Fruit fly (Drosophila melanogaster) whole organism, embryonic: Measurements from ENCODE around the gene CG13700.
A peak's percentile ranks its signal among the peaks of the same experiment; 100 is the strongest.

Experiments
- Abd-B ChIP-seq: fragments of 200-800 bp; sonication (Bioruptor generic); optimal IDR thresholded peaks from 2 replicates; lab custom pipeline; 2018; ENCODE audit warnings: missing biosample characterization, mild to moderate bottlenecking, missing genetic modification characterization, moderate library complexity
- Blimp-1 ChIP-seq: fragments of 200-800 bp; sonication (Bioruptor generic); optimal IDR thresholded peaks from 3 replicates; lab custom pipeline; 2018; ENCODE audit warnings: missing biosample characterization, missing genetic modification characterization, mild to moderate bottlenecking, moderate library complexity, missing genetic modification reagents
- CG10147 ChIP-seq: fragments of 200-800 bp; sonication (Bioruptor generic); optimal IDR thresholded peaks from 2 replicates; lab custom pipeline; 2019; ENCODE audit warnings: missing biosample characterization, mild to moderate bottlenecking, missing genetic modification characterization, moderate library complexity
- CG10979 ChIP-seq: fragments of 200-800 bp; sonication (Bioruptor generic); optimal IDR thresholded peaks from 2 replicates; lab custom pipeline; 2018; ENCODE audit warnings: missing biosample characterization, mild to moderate bottlenecking, missing genetic modification characterization, moderate library complexity
- CG11093 ChIP-seq: fragments of 200-800 bp; sonication (Bioruptor generic); IDR thresholded peaks from 3 replicates; pipeline ENCODE4 v1.3.6; 2022; ENCODE audit warnings: missing biosample characterization, missing genetic modification characterization
- CG11504 ChIP-seq: fragments of 200-800 bp; sonication (Bioruptor generic); optimal IDR thresholded peaks from 3 replicates; lab custom pipeline; 2019; ENCODE audit warnings: missing biosample characterization, mild to moderate bottlenecking, missing genetic modification characterization, moderate library complexity
- CG11695 ChIP-seq: fragments of 200-800 bp; sonication (Bioruptor generic); IDR thresholded peaks from 3 replicates; pipeline ENCODE4 v1.3.6; 2022; ENCODE audit warnings: missing biosample characterization, missing genetic modification characterization
- CG12769 ChIP-seq: fragments of 200-800 bp; sonication (Bioruptor generic); optimal IDR thresholded peaks from 2 replicates; lab custom pipeline; 2019; ENCODE audit warnings: missing biosample characterization, mild to moderate bottlenecking, missing genetic modification characterization, moderate library complexity
- CG14860 ChIP-seq: fragments of 200-800 bp; sonication (Bioruptor generic); IDR thresholded peaks from 3 replicates; pipeline ENCODE4 v1.3.6; 2022; ENCODE audit warnings: missing biosample characterization, missing genetic modification characterization; ENCODE audit not compliant: partially characterized antibody
- CG1529 ChIP-seq: fragments of 200-800 bp; sonication (Bioruptor generic); optimal IDR thresholded peaks from 3 replicates; lab custom pipeline; 2018; ENCODE audit warnings: missing biosample characterization, missing genetic modification characterization
- CG17361 ChIP-seq: fragments of 200-800 bp; sonication (Bioruptor generic); IDR thresholded peaks from 3 replicates; pipeline ENCODE4 v1.3.6; 2022; ENCODE audit warnings: missing biosample characterization, missing genetic modification characterization
- CG17568 ChIP-seq: fragments of 200-800 bp; sonication (Bioruptor generic); optimal IDR thresholded peaks from 2 replicates; lab custom pipeline; 2018; ENCODE audit warnings: missing biosample characterization, mild to moderate bottlenecking, missing genetic modification characterization, moderate library complexity
- CG18599 ChIP-seq: fragments of 200-800 bp; sonication (Bioruptor generic); optimal IDR thresholded peaks from 3 replicates; lab custom pipeline; 2017; ENCODE audit warnings: missing biosample characterization, missing genetic modification characterization, mild to moderate bottlenecking, moderate library complexity, missing genetic modification reagents
- CG2678 ChIP-seq: fragments of 200-800 bp; sonication (Bioruptor generic); optimal IDR thresholded peaks from 3 replicates; lab custom pipeline; 2019; ENCODE audit warnings: missing biosample characterization, mild to moderate bottlenecking, missing genetic modification characterization, moderate library complexity
- CG2712 ChIP-seq: fragments of 200-800 bp; optimal IDR thresholded peaks from 3 replicates; lab custom pipeline; 2019; ENCODE audit warnings: missing biosample characterization, mild to moderate bottlenecking, missing genetic modification characterization, moderate library complexity
- CG33557 ChIP-seq: fragments of 200-800 bp; sonication (Bioruptor generic); optimal IDR thresholded peaks from 2 replicates; lab custom pipeline; 2019; ENCODE audit warnings: missing biosample characterization, mild to moderate bottlenecking, missing genetic modification characterization, moderate library complexity
- CG3995 ChIP-seq: fragments of 200-800 bp; sonication (Bioruptor generic); optimal IDR thresholded peaks from 3 replicates; lab custom pipeline; 2016; ENCODE audit warnings: missing biosample characterization, missing genetic modification characterization
- CG4360 ChIP-seq: fragments of 200-800 bp; sonication (Bioruptor generic); IDR thresholded peaks from 2 replicates; pipeline ENCODE4 v1.3.6; 2022; ENCODE audit warnings: missing biosample characterization, missing genetic modification characterization
- CG6654 ChIP-seq: fragments of 200-800 bp; sonication (Bioruptor generic); optimal IDR thresholded peaks from 2 replicates; lab custom pipeline; 2017; ENCODE audit warnings: missing biosample characterization, mild to moderate bottlenecking, missing genetic modification characterization
- CG7987 ChIP-seq: fragments of 200-800 bp; sonication (Bioruptor generic); optimal IDR thresholded peaks from 2 replicates; lab custom pipeline; 2018; ENCODE audit warnings: missing biosample characterization, mild to moderate bottlenecking, missing genetic modification characterization, moderate library complexity
- CG9727 ChIP-seq: fragments of 200-800 bp; sonication (Bioruptor generic); optimal IDR thresholded peaks from 3 replicates; lab custom pipeline; 2017; ENCODE audit warnings: missing biosample characterization, mild to moderate bottlenecking, missing genetic modification characterization
- CoRest ChIP-seq: fragments of 200-800 bp; sonication (Bioruptor generic); optimal IDR thresholded peaks from 3 replicates; lab custom pipeline; 2018; ENCODE audit warnings: missing biosample characterization, mild to moderate bottlenecking, missing genetic modification characterization, moderate library complexity
- Kr ChIP-seq: fragments of 200-800 bp; sonication (Bioruptor generic); optimal IDR thresholded peaks from 2 replicates; lab custom pipeline; 2017; ENCODE audit warnings: missing biosample characterization, mild to moderate bottlenecking, missing genetic modification characterization
- MTF-1 ChIP-seq: fragments of 200-800 bp; sonication (Bioruptor generic); optimal IDR thresholded peaks from 2 replicates; lab custom pipeline; 2018; ENCODE audit warnings: missing biosample characterization, mild to moderate bottlenecking, missing genetic modification characterization, borderline replicate concordance
- Neu2 ChIP-seq: fragments of 200-800 bp; sonication (Bioruptor generic); optimal IDR thresholded peaks from 3 replicates; lab custom pipeline; 2016; ENCODE audit warnings: missing biosample characterization, missing genetic modification characterization, borderline replicate concordance
- Sry-β ChIP-seq: fragments of 200-800 bp; sonication (Bioruptor generic); optimal IDR thresholded peaks from 2 replicates; lab custom pipeline; 2018; ENCODE audit warnings: missing biosample characterization, mild to moderate bottlenecking, missing genetic modification characterization, moderate library complexity
- TFAM ChIP-seq: fragments of 200-800 bp; sonication (Bioruptor generic); optimal IDR thresholded peaks from 2 replicates; lab custom pipeline; 2017; ENCODE audit warnings: missing biosample characterization, missing genetic modification characterization, inconsistent platforms
- ab ChIP-seq: fragments of 200-800 bp; sonication (Bioruptor generic); optimal IDR thresholded peaks from 2 replicates; lab custom pipeline; 2016; ENCODE audit warnings: missing biosample characterization, missing genetic modification characterization
- abd-A ChIP-seq: fragments of 200-800 bp; sonication (Bioruptor generic); optimal IDR thresholded peaks from 3 replicates; lab custom pipeline; 2019; ENCODE audit warnings: missing biosample characterization, mild to moderate bottlenecking, missing genetic modification characterization, moderate library complexity
- amos ChIP-seq: fragments of 200-800 bp; sonication (Bioruptor generic); IDR thresholded peaks from 2 replicates; pipeline ENCODE4 v1.3.6; 2022; ENCODE audit warnings: missing biosample characterization, missing genetic modification characterization; ENCODE audit not compliant: partially characterized antibody
- ash1 ChIP-seq: fragments of 200-800 bp; sonication (Bioruptor generic); optimal IDR thresholded peaks from 2 replicates; lab custom pipeline; 2018; ENCODE audit warnings: missing biosample characterization, mild to moderate bottlenecking, missing genetic modification characterization
- bcd ChIP-seq: fragments of 200-800 bp; sonication (Bioruptor generic); optimal IDR thresholded peaks from 2 replicates; lab custom pipeline; 2017; ENCODE audit warnings: missing biosample characterization, mild to moderate bottlenecking, missing genetic modification characterization
- br ChIP-seq: fragments of >200 bp; optimal IDR thresholded peaks from 2 replicates; lab custom pipeline; 2017
- croc ChIP-seq: fragments of 200-800 bp; sonication (Bioruptor generic); conservative IDR thresholded peaks from 3 replicates; pipeline ENCODE4 v1.3.6; 2022; ENCODE audit warnings: missing biosample characterization, missing genetic modification characterization
- dysf ChIP-seq: fragments of 200-800 bp; sonication (Bioruptor generic); IDR thresholded peaks from 3 replicates; pipeline ENCODE4 v1.3.6; 2022; ENCODE audit warnings: missing biosample characterization, missing genetic modification characterization
- emc ChIP-seq: fragments of 200-800 bp; sonication (Bioruptor generic); optimal IDR thresholded peaks from 2 replicates; lab custom pipeline; 2016; ENCODE audit warnings: missing biosample characterization, missing genetic modification characterization
- en ChIP-seq: fragments of 200-800 bp; sonication (Bioruptor generic); optimal IDR thresholded peaks from 2 replicates; lab custom pipeline; 2016; ENCODE audit warnings: missing biosample characterization, missing genetic modification characterization
- fru ChIP-seq: fragments of >200 bp; optimal IDR thresholded peaks from 2 replicates; lab custom pipeline; 2017
- ham ChIP-seq: fragments of 200-800 bp; sonication (Bioruptor generic); IDR thresholded peaks from 2 replicates; pipeline ENCODE4 v1.3.6; 2022; ENCODE audit warnings: missing biosample characterization, missing genetic modification characterization
- ind ChIP-seq: fragments of 200-800 bp; sonication (Bioruptor generic); optimal IDR thresholded peaks from 3 replicates; lab custom pipeline; 2016; ENCODE audit warnings: missing biosample characterization, missing genetic modification characterization
- mld ChIP-seq: fragments of 200-800 bp; sonication (Bioruptor generic); IDR thresholded peaks from 3 replicates; pipeline ENCODE4 v1.3.6; 2022; ENCODE audit warnings: missing biosample characterization, missing genetic modification characterization; ENCODE audit not compliant: partially characterized antibody
- nerfin-1 ChIP-seq: fragments of 200-800 bp; sonication (Bioruptor generic); optimal IDR thresholded peaks from 3 replicates; lab custom pipeline; 2019; ENCODE audit warnings: missing biosample characterization, mild to moderate bottlenecking, missing genetic modification characterization, moderate library complexity
- org-1 ChIP-seq: fragments of 200-800 bp; sonication (Bioruptor generic); optimal IDR thresholded peaks from 2 replicates; lab custom pipeline; 2017; ENCODE audit warnings: missing biosample characterization, missing genetic modification characterization
- row ChIP-seq: fragments of 200-800 bp; sonication (Bioruptor generic); IDR thresholded peaks from 3 replicates; pipeline ENCODE4 v1.3.6; 2022; ENCODE audit warnings: missing biosample characterization, missing genetic modification characterization
- scrt ChIP-seq: fragments of 200-800 bp; sonication (Bioruptor generic); optimal IDR thresholded peaks from 2 replicates; lab custom pipeline; 2018; ENCODE audit warnings: missing biosample characterization, mild to moderate bottlenecking, missing genetic modification characterization, moderate library complexity
- tll ChIP-seq, 2 experiments: fragments of 200-800 bp in 1 of 2; fragments of >200 bp in 1 of 2; sonication (Bioruptor generic) in 1 of 2; optimal IDR thresholded peaks; 2 replicates each; lab custom pipeline; 2017 to 2019; ENCODE audit warnings: missing biosample characterization in 2 of 2, missing genetic modification characterization in 2 of 2, mild to moderate bottlenecking in 1 of 2, moderate library complexity in 1 of 2
- vvl ChIP-seq: fragments of 200-800 bp; sonication (Bioruptor generic); IDR thresholded peaks from 2 replicates; pipeline ENCODE4 v1.3.6; 2022; ENCODE audit warnings: missing biosample characterization, missing genetic modification characterization
- zen ChIP-seq: fragments of 200-800 bp; sonication (Bioruptor generic); optimal IDR thresholded peaks from 3 replicates; lab custom pipeline; 2018; ENCODE audit warnings: missing biosample characterization, mild to moderate bottlenecking, missing genetic modification characterization, moderate library complexity

CG13700 gene

DNA sequence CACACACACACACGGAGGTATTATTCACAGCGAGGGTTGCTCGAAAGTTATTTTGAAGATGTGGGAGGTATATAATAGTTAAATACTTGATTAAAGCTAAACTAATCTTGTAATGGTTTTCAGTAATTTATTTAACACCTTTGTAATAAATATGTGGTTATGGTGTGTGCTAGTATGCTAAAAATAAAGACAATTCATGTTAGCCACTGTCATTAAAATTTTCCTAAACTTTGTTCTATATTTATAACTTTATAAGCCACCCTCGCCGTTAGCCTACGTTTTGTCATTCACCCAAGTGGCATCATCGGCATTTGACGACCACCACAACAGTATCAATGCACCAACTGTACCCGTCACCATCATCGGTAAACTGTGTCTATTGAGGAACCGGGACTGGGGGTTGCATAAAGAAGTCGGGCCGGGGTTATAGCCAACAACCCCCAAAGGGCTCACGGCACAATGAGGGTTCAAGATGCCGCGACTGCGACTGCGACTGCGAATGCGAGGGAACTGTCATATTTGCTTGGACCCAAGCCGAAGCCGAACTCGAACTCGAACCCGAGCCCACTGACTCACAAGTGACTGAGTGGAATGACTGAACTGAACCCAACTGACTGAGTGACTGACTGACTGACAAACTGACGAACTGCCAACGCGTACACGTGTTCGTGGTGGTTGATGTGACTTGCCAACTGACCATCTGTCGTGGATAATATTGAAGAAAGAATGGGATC lies 28.6 kb downstream of the CG13700 start (continued):
- peak; percentile 33 for TF ChIP-seq scrt (GFP tag; lab: Kevin White, UChicago)
- no peak for TF ChIP-seq ab (GFP tag; lab: Kevin White, UChicago)
- peak; percentile 12 for TF ChIP-seq ind (GFP tag; lab: Kevin White, UChicago)
- TF ChIP-seq fru (lab: Kevin White, UChicago): no peak
- peak; percentile 62 for TF ChIP-seq CG17361
- TF ChIP-seq br (lab: Kevin White, UChicago): no peak
- no peak for TF ChIP-seq TFAM (GFP tag; lab: Kevin White, UChicago)
- TF ChIP-seq Kr (GFP tag; lab: Kevin White, UChicago): peak; percentile 11
- TF ChIP-seq CG2712 (tag; lab: Kevin White, UChicago): peak; percentile 80
- no peak for TF ChIP-seq Sry-β (GFP tag; lab: Kevin White, UChicago)
- no peak for TF ChIP-seq CG6654 (GFP tag; lab: Kevin White, UChicago)
- no peak for TF ChIP-seq MTF-1 (GFP tag; lab: Kevin White, UChicago)
- TF ChIP-seq CG33557 (GFP tag; lab: Kevin White, UChicago): peak; percentile 31
- TF ChIP-seq Blimp-1 (GFP tag; lab: Kevin White, UChicago): peak; percentile 47
- peak; percentile 93 for TF ChIP-seq row
- no peak for TF ChIP-seq CG1529 (GFP tag; lab: Kevin White, UChicago)
- no peak for TF ChIP-seq en
- peak; percentile 56 for TF ChIP-seq CG2678
- TF ChIP-seq dysf (GFP tag; lab: Robert Waterston, UW): peak; percentile 50; the same call in 1 of the 3 replicates
- TF ChIP-seq mld (GFP tag; lab: Robert Waterston, UW): no peak
- no peak for TF ChIP-seq CG11695 (GFP tag; lab: Robert Waterston, UW)
- no peak for TF ChIP-seq CG14860 (GFP tag; lab: Robert Waterston, UW)
- 0 out of 2 replicates have a peak, but pooled peaks have one; percentile 6 for TF ChIP-seq vvl (GFP tag; lab: Robert Waterston, UW)
- TF ChIP-seq CG10979 (tag; lab: Kevin White, UChicago): peak; percentile 61
- TF ChIP-seq abd-A (tag; lab: Kevin White, UChicago): no peak
- TF ChIP-seq CoRest (tag; lab: Kevin White, UChicago): peak; percentile 26
- no peak for TF ChIP-seq CG12769 (tag; lab: Kevin White, UChicago)
- peak in 1 of 2 experiments; percentile 41 for TF ChIP-seq tll (GFP tag; optimal IDR thresholded peaks at IDR 0.05; lab: Kevin White, UChicago)
- TF ChIP-seq CG11093 (GFP tag; lab: Robert Waterston, UW): 0 out of 3 replicates have a peak, but pooled peaks have one; percentile 16
- peak; percentile 43 for TF ChIP-seq zen (tag; lab: Kevin White, UChicago)
- TF ChIP-seq emc: no peak
- no peak for TF ChIP-seq CG4360 (GFP tag; lab: Robert Waterston, UW)
- TF ChIP-seq CG17568: no peak
- peak; percentile 18 for TF ChIP-seq org-1 (GFP tag; lab: Kevin White, UChicago)
- TF ChIP-seq CG10147 (GFP tag; lab: Kevin White, UChicago): peak; percentile 13
- peak; percentile 65 for TF ChIP-seq CG9727 (GFP tag; lab: Kevin White, UChicago)
- TF ChIP-seq Abd-B (GFP tag; lab: Kevin White, UChicago): peak; percentile 7
- TF ChIP-seq CG3995 (GFP tag; lab: Kevin White, UChicago): peak; percentile 7
- peak; percentile 14 for TF ChIP-seq CG18599 (GFP tag; lab: Kevin White, UChicago)
- no peak for TF ChIP-seq ash1 (GFP tag; lab: Kevin White, UChicago)
- TF ChIP-seq croc (GFP tag; lab: Robert Waterston, UW): peak; percentile 47; the same call in 2 of the 3 replicates
- TF ChIP-seq nerfin-1 (tag; lab: Kevin White, UChicago): peak; percentile 86
- no peak for TF ChIP-seq Neu2
- no peak for TF ChIP-seq CG7987 (GFP tag; lab: Kevin White, UChicago)
- peak; percentile 68 for TF ChIP-seq CG11504 (tag; lab: Kevin White, UChicago)
- no peak for TF ChIP-seq ham (GFP tag; lab: Robert Waterston, UW)
- no peak for TF ChIP-seq amos
- peak; percentile 28 for TF ChIP-seq bcd (GFP tag; lab: Kevin White, UChicago)
